Fruit fly (Drosophila melanogaster): ENCODE measurements around the gene NHP2.

NHP2 gene

DNA sequence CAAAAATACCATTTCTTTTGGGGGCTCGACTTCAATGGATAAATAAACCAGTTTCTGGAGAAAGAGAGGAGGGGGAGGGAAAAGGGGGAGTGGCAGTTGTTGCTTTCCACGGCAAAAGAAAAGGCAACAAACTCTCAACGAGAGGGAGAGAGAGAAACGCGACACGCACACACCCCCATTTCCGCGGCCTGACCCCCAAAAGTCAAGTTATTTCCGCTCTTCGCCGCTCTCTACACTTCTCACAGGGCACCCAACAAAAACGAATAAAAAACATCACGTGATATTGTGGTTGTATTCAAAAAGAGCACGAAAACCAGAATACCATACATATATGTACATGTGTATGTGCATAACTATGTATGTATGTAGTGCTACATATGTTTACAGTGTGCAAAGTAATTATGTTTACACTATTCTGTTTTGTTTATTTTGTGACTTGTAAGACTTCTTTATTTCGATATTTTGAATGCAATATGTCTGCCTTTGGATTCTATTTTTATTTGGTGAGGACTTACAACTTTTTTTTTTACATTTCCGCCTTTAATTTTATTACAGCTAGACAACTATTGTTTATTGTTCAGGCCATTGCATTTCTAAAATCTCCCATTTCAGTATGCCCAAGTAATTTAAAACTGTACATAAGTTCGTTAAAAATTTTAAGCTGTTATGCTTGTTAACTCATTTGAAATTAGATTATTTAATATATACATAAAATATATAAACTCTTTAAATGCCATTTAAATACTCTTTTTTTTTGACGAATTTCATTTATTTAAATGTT lies 20.7 kb downstream of the NHP2 start (continued):
- peak; percentile 54 for TF ChIP-seq CG10267 (tag; optimal IDR thresholded peaks at IDR 0.05)
- no peak for TF ChIP-seq knrl (GFP tag; IDR thresholded peaks at IDR 0.05; ENCODE audit: partially characterized antibody)
- peak; percentile 81 for TF ChIP-seq CG13296 (GFP tag; optimal IDR thresholded peaks at IDR 0.05)
- TF ChIP-seq Hey (tag; optimal IDR thresholded peaks at IDR 0.05), result peak; percentile 44
- TF ChIP-seq CG7556 (GFP tag; optimal IDR thresholded peaks at IDR 0.05), result peak; percentile 79
- TF ChIP-seq scrt (GFP tag; optimal IDR thresholded peaks at IDR 0.05), result peak; percentile 97
- no peak for TF ChIP-seq CG7271 (tag; optimal IDR thresholded peaks at IDR 0.05)
- no peak for TF ChIP-seq Optix (GFP tag; IDR thresholded peaks at IDR 0.05)
- TF ChIP-seq CG9817 (tag; optimal IDR thresholded peaks at IDR 0.05), result peak; percentile 20
- TF ChIP-seq CG16815 (GFP tag; optimal IDR thresholded peaks at IDR 0.05), result peak; percentile 23
- no peak for TF ChIP-seq Fer2 (tag; optimal IDR thresholded peaks at IDR 0.05)
- TF ChIP-seq gce (GFP tag; IDR thresholded peaks at IDR 0.05), result no peak
- peak; percentile 35; the same call in 2 of the 3 replicates for TF ChIP-seq zfh1 (GFP tag; IDR thresholded peaks at IDR 0.05)
- TF ChIP-seq rib (GFP tag; IDR thresholded peaks at IDR 0.05), result peak; percentile 55
- no peak for TF ChIP-seq Neu2 (GFP tag; optimal IDR thresholded peaks at IDR 0.05; ENCODE audit: borderline replicate concordance)
- TF ChIP-seq Dbx (GFP tag; IDR thresholded peaks at IDR 0.05), result peak; percentile 37; the same call in 1 of the 3 replicates
- peak; percentile 54 for TF ChIP-seq CG13894 (tag; optimal IDR thresholded peaks at IDR 0.05)
- TF ChIP-seq Ptx1 (GFP tag; IDR thresholded peaks at IDR 0.05), result peak; percentile 36; the same call in 1 of the 2 replicates
- TF ChIP-seq Elba2 (GFP tag; optimal IDR thresholded peaks at IDR 0.05), result no peak
- TF ChIP-seq abd-A (tag; optimal IDR thresholded peaks at IDR 0.05), result peak; percentile 98
- no peak for TF ChIP-seq hb (GFP tag; IDR thresholded peaks at IDR 0.05; ENCODE audit: partially characterized antibody)
- peak; percentile 57 for TF ChIP-seq BtbVII (GFP tag; optimal IDR thresholded peaks at IDR 0.05)
- peak; percentile 93 for TF ChIP-seq CG18262 (tag; optimal IDR thresholded peaks at IDR 0.05)
- TF ChIP-seq CG18011 (GFP tag; optimal IDR thresholded peaks at IDR 0.05), result no peak
- TF ChIP-seq CG9727 (GFP tag; optimal IDR thresholded peaks at IDR 0.05), result peak; percentile 86
- peak; percentile 96 for TF ChIP-seq chinmo (GFP tag; IDR thresholded peaks at IDR 0.05; ENCODE audit: partially characterized antibody)
- TF ChIP-seq CG17829 (tag; optimal IDR thresholded peaks at IDR 0.05), result peak; percentile 92
- peak; percentile 8 for TF ChIP-seq schlank (tag; optimal IDR thresholded peaks at IDR 0.05)
- TF ChIP-seq CG17328 (GFP tag; IDR thresholded peaks at IDR 0.05), result peak; percentile 35
- peak; percentile 24 for TF ChIP-seq CG8290 (GFP tag; optimal IDR thresholded peaks at IDR 0.05)
- peak; percentile 12 to 66 for TF ChIP-seq CG8290 (tag; optimal IDR thresholded peaks at IDR 0.05)
- TF ChIP-seq yki (optimal IDR thresholded peaks at IDR 0.05), result no peak
- TF ChIP-seq Chrac-16 (GFP tag; optimal IDR thresholded peaks at IDR 0.05), result peak; percentile 36
- TF ChIP-seq twi (tag; optimal IDR thresholded peaks at IDR 0.05), result peak; percentile 69
- no peak for TF ChIP-seq CG4404 (GFP tag; IDR thresholded peaks at IDR 0.05)
- peak; percentile 28 for TF ChIP-seq Deaf1 (tag; optimal IDR thresholded peaks at IDR 0.05)
- TF ChIP-seq ap (GFP tag; IDR thresholded peaks at IDR 0.05), result no peak
- TF ChIP-seq CG10274 (GFP tag; optimal IDR thresholded peaks at IDR 0.05), result no peak
- peak; percentile 78 for TF ChIP-seq odd (GFP tag; optimal IDR thresholded peaks at IDR 0.05)
- peak; percentile 32 for TF ChIP-seq CG5245 (GFP tag; optimal IDR thresholded peaks at IDR 0.05)
- TF ChIP-seq shn (GFP tag; optimal IDR thresholded peaks at IDR 0.05), result peak; percentile 24
- no peak for TF ChIP-seq Ravus (GFP tag; IDR thresholded peaks at IDR 0.05)
- no peak for TF ChIP-seq Tbp (GFP tag; optimal IDR thresholded peaks at IDR 0.05)
- TF ChIP-seq Max (GFP tag; optimal IDR thresholded peaks at IDR 0.05), result peak; percentile 46
- peak; percentile 99 for TF ChIP-seq pros (GFP tag; optimal IDR thresholded peaks at IDR 0.05)
- peak; percentile 100 for TF ChIP-seq kni (GFP tag; optimal IDR thresholded peaks at IDR 0.05)
- TF ChIP-seq CG13775 (GFP tag; optimal IDR thresholded peaks at IDR 0.05), result peak; percentile 75
- TF ChIP-seq CG17568 (GFP tag; optimal IDR thresholded peaks at IDR 0.05), result peak; percentile 64
- TF ChIP-seq Bdp1 (GFP tag; optimal IDR thresholded peaks at IDR 0.05), result no peak

Measured in whole organism, embryonic.